Fruit fly (Drosophila melanogaster) whole organism, embryonic: ENCODE measurements around the gene CG5973.
A peak's percentile ranks its signal among the peaks of the same experiment; 100 is the strongest.

Source experiments
- Abd-B ChIP-seq: fragments of 200-800 bp; sonication (Bioruptor generic); optimal IDR thresholded peaks from 2 replicates; lab custom pipeline; 2018; ENCODE audit warnings: missing biosample characterization, mild to moderate bottlenecking, missing genetic modification characterization, moderate library complexity
- B-H1 ChIP-seq: fragments of 200-800 bp; sonication (Bioruptor generic); IDR thresholded peaks from 3 replicates; pipeline ENCODE4 v1.3.6; 2022; ENCODE audit warnings: missing biosample characterization, missing genetic modification characterization
- CG1024 ChIP-seq: fragments of 200-800 bp; sonication (Bioruptor generic); IDR thresholded peaks from 2 replicates; pipeline ENCODE4 v1.3.6; 2022; ENCODE audit warnings: missing biosample characterization, missing genetic modification characterization
- CG10565 ChIP-seq: fragments of 200-800 bp; sonication (Bioruptor generic); optimal IDR thresholded peaks from 3 replicates; lab custom pipeline; 2016; ENCODE audit warnings: missing biosample characterization, mild to moderate bottlenecking, missing genetic modification characterization
- CG13296 ChIP-seq: fragments of 200-800 bp; sonication (Bioruptor generic); optimal IDR thresholded peaks from 3 replicates; lab custom pipeline; 2018; ENCODE audit warnings: missing biosample characterization, mild to moderate bottlenecking, missing genetic modification characterization
- CG13624 ChIP-seq: fragments of 200-800 bp; sonication (Bioruptor generic); optimal IDR thresholded peaks from 2 replicates; lab custom pipeline; 2016; ENCODE audit warnings: missing biosample characterization, missing genetic modification characterization
- CG15073 ChIP-seq: fragments of 200-800 bp; sonication (Bioruptor generic); optimal IDR thresholded peaks from 2 replicates; lab custom pipeline; 2016; ENCODE audit warnings: missing biosample characterization, missing genetic modification characterization
- CG15696 ChIP-seq: fragments of 200-800 bp; sonication (Bioruptor generic); optimal IDR thresholded peaks from 2 replicates; lab custom pipeline; 2019; ENCODE audit warnings: missing biosample characterization, mild to moderate bottlenecking, missing genetic modification characterization, moderate library complexity
- CG17359 ChIP-seq: fragments of 200-800 bp; sonication (Bioruptor generic); optimal IDR thresholded peaks from 3 replicates; lab custom pipeline; 2018; ENCODE audit warnings: missing biosample characterization, mild to moderate bottlenecking, missing genetic modification characterization, moderate library complexity
- CG17361 ChIP-seq: fragments of 200-800 bp; sonication (Bioruptor generic); IDR thresholded peaks from 3 replicates; pipeline ENCODE4 v1.3.6; 2022; ENCODE audit warnings: missing biosample characterization, missing genetic modification characterization
- CG17385 ChIP-seq: fragments of 200-800 bp; sonication (Bioruptor generic); optimal IDR thresholded peaks from 3 replicates; lab custom pipeline; 2018; ENCODE audit warnings: missing biosample characterization, mild to moderate bottlenecking, missing genetic modification characterization
- CG2202 ChIP-seq: fragments of 200-800 bp; sonication (Bioruptor generic); optimal IDR thresholded peaks from 2 replicates; lab custom pipeline; 2018; ENCODE audit warnings: missing biosample characterization, mild to moderate bottlenecking, missing genetic modification characterization
- CG31365 ChIP-seq: fragments of 200-800 bp; sonication (Bioruptor generic); optimal IDR thresholded peaks from 2 replicates; lab custom pipeline; 2018; ENCODE audit warnings: missing biosample characterization, mild to moderate bottlenecking, missing genetic modification characterization
- CG31441 ChIP-seq: fragments of 200-800 bp; sonication (Bioruptor generic); IDR thresholded peaks from 2 replicates; pipeline ENCODE4 v1.3.6; 2022; ENCODE audit warnings: missing biosample characterization, missing genetic modification characterization
- CG33213 ChIP-seq: fragments of 200-800 bp; sonication (Bioruptor generic); optimal IDR thresholded peaks from 3 replicates; lab custom pipeline; 2016; ENCODE audit warnings: missing biosample characterization, missing genetic modification characterization
- CG3995 ChIP-seq: fragments of 200-800 bp; sonication (Bioruptor generic); optimal IDR thresholded peaks from 3 replicates; lab custom pipeline; 2016; ENCODE audit warnings: missing biosample characterization, missing genetic modification characterization
- CG6272 ChIP-seq: fragments of 200-800 bp; sonication (Bioruptor generic); IDR thresholded peaks from 2 replicates; pipeline ENCODE4 v1.3.6; 2022; ENCODE audit warnings: missing biosample characterization, missing genetic modification characterization
- CG7928 ChIP-seq: fragments of 200-800 bp; sonication (Bioruptor generic); optimal IDR thresholded peaks from 2 replicates; lab custom pipeline; 2017; ENCODE audit warnings: missing biosample characterization, mild to moderate bottlenecking, missing genetic modification characterization
- CG8290 ChIP-seq, 3 experiments: fragments of 200-800 bp; sonication (Bioruptor generic); optimal IDR thresholded peaks; 2 replicates each; lab custom pipeline; 2016 to 2019; ENCODE audit warnings: missing biosample characterization in 3 of 3, missing genetic modification characterization in 3 of 3, mild to moderate bottlenecking in 2 of 3, moderate library complexity in 1 of 3
- CG9609 ChIP-seq: fragments of 200-800 bp; sonication (Bioruptor generic); optimal IDR thresholded peaks from 3 replicates; lab custom pipeline; 2016; ENCODE audit warnings: missing biosample characterization, missing genetic modification characterization
- CG9932 ChIP-seq: fragments of 200-800 bp; sonication (Bioruptor generic); IDR thresholded peaks from 2 replicates; pipeline ENCODE4 v1.3.6; 2022; ENCODE audit warnings: missing biosample characterization, missing genetic modification characterization
- HLH3B ChIP-seq: fragments of 200-800 bp; sonication (Bioruptor generic); IDR thresholded peaks from 2 replicates; pipeline ENCODE4 v1.3.6; 2022; ENCODE audit warnings: missing biosample characterization, missing genetic modification characterization
- Hr3 ChIP-seq: fragments of 200-800 bp; sonication (Bioruptor generic); optimal IDR thresholded peaks from 3 replicates; lab custom pipeline; 2016; ENCODE audit warnings: missing biosample characterization, missing genetic modification characterization
- Lim3 ChIP-seq: fragments of 200-800 bp; sonication (Bioruptor generic); IDR thresholded peaks from 2 replicates; pipeline ENCODE4 v1.3.6; 2022; ENCODE audit warnings: missing biosample characterization, missing genetic modification characterization
- MESR4 ChIP-seq: fragments of 200-800 bp; sonication (Bioruptor generic); optimal IDR thresholded peaks from 2 replicates; lab custom pipeline; 2018; ENCODE audit warnings: missing biosample characterization, mild to moderate bottlenecking, missing genetic modification characterization, moderate library complexity
- Myb ChIP-seq: fragments of 200-800 bp; sonication (Bioruptor generic); optimal IDR thresholded peaks from 2 replicates; lab custom pipeline; 2016; ENCODE audit warnings: missing biosample characterization, missing genetic modification characterization
- NFAT ChIP-seq: fragments of 200-800 bp; sonication (Bioruptor generic); IDR thresholded peaks from 2 replicates; pipeline ENCODE4 v1.3.6; 2022; ENCODE audit warnings: missing biosample characterization, missing genetic modification characterization
- Nf-YA ChIP-seq: fragments of 200-800 bp; sonication (Bioruptor generic); IDR thresholded peaks from 2 replicates; pipeline ENCODE4 v1.3.6; 2022; ENCODE audit warnings: missing biosample characterization, missing genetic modification characterization
- Taf1 ChIP-seq: fragments of 200-800 bp; sonication (Bioruptor generic); IDR thresholded peaks from 2 replicates; pipeline ENCODE4 v1.3.6; 2022; ENCODE audit warnings: missing biosample characterization, missing genetic modification characterization
- Tbp ChIP-seq: fragments of >200 bp; optimal IDR thresholded peaks from 2 replicates; lab custom pipeline; 2018; ENCODE audit warnings: missing biosample characterization, missing genetic modification characterization
- al ChIP-seq: fragments of 200-800 bp; sonication (Bioruptor generic); IDR thresholded peaks from 2 replicates; pipeline ENCODE4 v1.3.6; 2022; ENCODE audit warnings: missing biosample characterization, missing genetic modification characterization
- ase ChIP-seq: fragments of 200-800 bp; sonication (Bioruptor generic); IDR thresholded peaks from 3 replicates; pipeline ENCODE4 v1.3.6; 2022; ENCODE audit warnings: missing biosample characterization, missing genetic modification characterization
- bsh ChIP-seq, 2 experiments: fragments of 200-800 bp; sonication (Bioruptor generic); optimal IDR thresholded peaks; 2 replicates each; lab custom pipeline; 2017 to 2018; ENCODE audit warnings: mild to moderate bottlenecking in 2 of 2, missing biosample characterization in 2 of 2, missing genetic modification characterization in 2 of 2, moderate library complexity in 1 of 2
- caup ChIP-seq: fragments of 200-800 bp; sonication (Bioruptor generic); optimal IDR thresholded peaks from 3 replicates; lab custom pipeline; 2017; ENCODE audit warnings: missing biosample characterization, mild to moderate bottlenecking, missing genetic modification characterization, moderate library complexity; ENCODE audit not compliant: severe bottlenecking
- chinmo ChIP-seq: fragments of 200-800 bp; sonication (Bioruptor generic); IDR thresholded peaks from 4 replicates; pipeline ENCODE4 v1.3.6; 2022; ENCODE audit warnings: missing biosample characterization, missing genetic modification characterization; ENCODE audit not compliant: partially characterized antibody
- corto ChIP-seq: fragments of 200-800 bp; sonication (Bioruptor generic); optimal IDR thresholded peaks from 2 replicates; lab custom pipeline; 2016; ENCODE audit warnings: missing biosample characterization, mild to moderate bottlenecking, missing genetic modification characterization, moderate library complexity
- dysf ChIP-seq: fragments of 200-800 bp; sonication (Bioruptor generic); IDR thresholded peaks from 3 replicates; pipeline ENCODE4 v1.3.6; 2022; ENCODE audit warnings: missing biosample characterization, missing genetic modification characterization
- gcm ChIP-seq: fragments of 200-800 bp; sonication (Bioruptor generic); optimal IDR thresholded peaks from 2 replicates; lab custom pipeline; 2019; ENCODE audit warnings: missing biosample characterization, mild to moderate bottlenecking, missing genetic modification characterization, moderate library complexity
- gem ChIP-seq: fragments of 200-800 bp; sonication (Bioruptor generic); optimal IDR thresholded peaks from 2 replicates; lab custom pipeline; 2019; ENCODE audit warnings: missing biosample characterization, mild to moderate bottlenecking, missing genetic modification characterization, moderate library complexity
- hth ChIP-seq: fragments of >200 bp; optimal IDR thresholded peaks from 2 replicates; lab custom pipeline; 2017; ENCODE audit warnings: inconsistent platforms
- ind ChIP-seq: fragments of 200-800 bp; sonication (Bioruptor generic); optimal IDR thresholded peaks from 3 replicates; lab custom pipeline; 2016; ENCODE audit warnings: missing biosample characterization, missing genetic modification characterization
- lilli ChIP-seq: fragments of 200-800 bp; sonication (Bioruptor generic); optimal IDR thresholded peaks from 3 replicates; lab custom pipeline; 2016; ENCODE audit warnings: missing biosample characterization, missing genetic modification characterization
- psq ChIP-seq: fragments of 200-800 bp; sonication (Bioruptor generic); optimal IDR thresholded peaks from 2 replicates; lab custom pipeline; 2017; ENCODE audit warnings: missing biosample characterization, missing genetic modification characterization
- row ChIP-seq: fragments of 200-800 bp; sonication (Bioruptor generic); IDR thresholded peaks from 3 replicates; pipeline ENCODE4 v1.3.6; 2022; ENCODE audit warnings: missing biosample characterization, missing genetic modification characterization
- schlank ChIP-seq: fragments of 200-800 bp; sonication (Bioruptor generic); optimal IDR thresholded peaks from 2 replicates; lab custom pipeline; 2018; ENCODE audit warnings: missing biosample characterization, mild to moderate bottlenecking, missing genetic modification characterization
- sd ChIP-seq: fragments of 200-800 bp; sonication (Bioruptor generic); optimal IDR thresholded peaks from 3 replicates; lab custom pipeline; 2018; ENCODE audit warnings: missing biosample characterization, mild to moderate bottlenecking, missing genetic modification characterization, moderate library complexity
- shn ChIP-seq: fragments of 200-800 bp; sonication (Bioruptor generic); optimal IDR thresholded peaks from 3 replicates; lab custom pipeline; 2016; ENCODE audit warnings: missing biosample characterization, missing genetic modification characterization
- sob ChIP-seq: fragments of 200-800 bp; sonication (Bioruptor generic); IDR thresholded peaks from 2 replicates; pipeline ENCODE4 v1.3.6; 2022; ENCODE audit warnings: missing biosample characterization, missing genetic modification characterization
- stc ChIP-seq: fragments of 200-800 bp; sonication (Bioruptor generic); IDR thresholded peaks from 2 replicates; pipeline ENCODE4 v1.3.6; 2022; ENCODE audit warnings: missing biosample characterization, missing genetic modification characterization
- tgo ChIP-seq: fragments of 200-800 bp; sonication (Bioruptor generic); IDR thresholded peaks from 3 replicates; pipeline ENCODE4 v1.3.6; 2022; ENCODE audit warnings: missing biosample characterization, missing genetic modification characterization

CG5973 gene

dm6 chr2L:7418148-7418988 lies 18.9 kb upstream of the CG5973 start (continued):
- no peak for TF ChIP-seq CG13296 (GFP tag; lab: Kevin White, UChicago)
- TF ChIP-seq ind: no peak
- TF ChIP-seq psq: no peak
- TF ChIP-seq CG9932 (GFP tag; lab: Robert Waterston, UW): 0 out of 2 replicates have a peak, but pooled peaks have one; percentile 18
- TF ChIP-seq al (GFP tag; lab: Robert Waterston, UW): no peak
- TF ChIP-seq CG2202 (tag; lab: Kevin White, UChicago): no peak
- no peak for TF ChIP-seq CG15073 (GFP tag; lab: Kevin White, UChicago)
- no peak for TF ChIP-seq CG7928 (GFP tag; lab: Kevin White, UChicago)
- peak; percentile 26 for TF ChIP-seq gem (tag; lab: Kevin White, UChicago)
- no peak for TF ChIP-seq shn (GFP tag; lab: Kevin White, UChicago)
- TF ChIP-seq Tbp (GFP tag; lab: Kevin White, UChicago): no peak
- TF ChIP-seq ase (GFP tag; lab: Robert Waterston, UW): no peak
- no peak for TF ChIP-seq HLH3B (GFP tag; lab: Robert Waterston, UW)
- TF ChIP-seq Myb (GFP tag; lab: Kevin White, UChicago): no peak
- TF ChIP-seq CG3995 (GFP tag; lab: Kevin White, UChicago): no peak
- TF ChIP-seq MESR4 (GFP tag; lab: Kevin White, UChicago): no peak
- TF ChIP-seq bsh (GFP tag; optimal IDR thresholded peaks at IDR 0.05; lab: Kevin White, UChicago): peak in 1 of 2 experiments; percentile 85
- no peak for TF ChIP-seq caup (GFP tag; lab: Kevin White, UChicago)
- TF ChIP-seq CG17385 (GFP tag; lab: Kevin White, UChicago): no peak
- TF ChIP-seq schlank: no peak
- TF ChIP-seq CG31365 (tag; lab: Kevin White, UChicago): no peak
- no peak for TF ChIP-seq CG6272 (GFP tag; lab: Robert Waterston, UW)
- 0 out of 3 replicates have a peak, but pooled peaks have one; percentile 27 for TF ChIP-seq CG17361
- TF ChIP-seq sd: peak; percentile 9
- no peak for TF ChIP-seq B-H1 (GFP tag; lab: Robert Waterston, UW)
- TF ChIP-seq CG9609 (GFP tag; lab: Kevin White, UChicago): no peak
- TF ChIP-seq Taf1 (GFP tag; lab: Robert Waterston, UW): no peak
- no peak for TF ChIP-seq lilli (GFP tag; lab: Kevin White, UChicago)
- TF ChIP-seq CG10565 (GFP tag; lab: Kevin White, UChicago): no peak
- TF ChIP-seq Hr3 (GFP tag; lab: Kevin White, UChicago): no peak
- TF ChIP-seq row (GFP tag; lab: Robert Waterston, UW): no peak
- no peak for TF ChIP-seq CG33213 (GFP tag; lab: Kevin White, UChicago)
- TF ChIP-seq gcm (GFP tag; lab: Kevin White, UChicago): no peak
- TF ChIP-seq corto (GFP tag; lab: Kevin White, UChicago): peak; percentile 43
- TF ChIP-seq CG13624 (GFP tag; lab: Kevin White, UChicago): no peak
- TF ChIP-seq Lim3: no peak
- TF ChIP-seq Nf-YA: no peak
- TF ChIP-seq stc: no peak
- TF ChIP-seq NFAT: no peak
- TF ChIP-seq dysf (GFP tag; lab: Robert Waterston, UW): no peak
- no peak for TF ChIP-seq CG1024
- TF ChIP-seq CG31441: no peak
- TF ChIP-seq hth (lab: Kevin White, UChicago): no peak
- TF ChIP-seq CG8290 (GFP tag; optimal IDR thresholded peaks at IDR 0.05; lab: Kevin White, UChicago): no peak
- peak in 1 of 2 experiments; percentile 20 for TF ChIP-seq CG8290 (tag; optimal IDR thresholded peaks at IDR 0.05; lab: Kevin White, UChicago)
- peak; percentile 53; the same call in 1 of the 4 replicates for TF ChIP-seq chinmo
- no peak for TF ChIP-seq CG17359 (tag; lab: Kevin White, UChicago)
- TF ChIP-seq CG15696 (tag; lab: Kevin White, UChicago): no peak
- TF ChIP-seq sob (GFP tag; lab: Robert Waterston, UW): no peak
- no peak for TF ChIP-seq Abd-B (GFP tag; lab: Kevin White, UChicago)
- TF ChIP-seq tgo (GFP tag; lab: Robert Waterston, UW): 0 out of 3 replicates have a peak, but pooled peaks have one; percentile 14
